Worm (Caenorhabditis elegans): ENCODE results near the gene agl-1.

Gene agl-1

DNA sequence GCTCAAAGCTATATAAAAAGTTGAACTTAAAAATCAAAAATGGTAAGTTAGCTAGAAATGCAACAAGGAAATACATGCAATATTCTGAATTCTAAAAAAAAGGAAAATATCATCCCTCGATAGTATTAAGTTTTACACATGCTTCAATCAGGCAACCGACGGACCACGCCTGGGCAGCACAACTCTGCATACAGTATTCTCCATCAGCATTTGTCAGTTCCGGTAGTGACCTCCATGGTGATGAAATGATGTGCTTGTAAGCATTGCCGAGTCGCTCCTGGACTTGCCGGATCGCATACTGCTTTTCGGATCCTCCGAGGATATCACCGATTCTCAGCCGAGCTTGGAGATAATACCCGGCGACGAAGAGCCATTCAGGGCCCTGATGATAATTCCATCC is 7.1 kb downstream of the agl-1 start:
- peak; percentile 42; the same call in 1 of the 2 replicates for TF ChIP-seq pha-4 (GFP tag; IDR thresholded peaks at IDR 0.05)
- TF ChIP-seq pha-4 (tag; optimal IDR thresholded peaks at IDR 0.05) = no peak
- TF ChIP-seq T26A8.4 (GFP tag; IDR thresholded peaks at IDR 0.05) = no peak
- peak; percentile 19 for TF ChIP-seq ama-1 (optimal IDR thresholded peaks at IDR 0.05)
- peak; percentile 40; the same call in 1 of the 2 replicates for TF ChIP-seq Y48G9A.11 (GFP tag; IDR thresholded peaks at IDR 0.05)
- TF ChIP-seq arid-1 (GFP tag; conservative IDR thresholded peaks at IDR 0.05) = peak; percentile 36; the same call in 1 of the 2 replicates
- TF ChIP-seq set-16 (GFP tag; IDR thresholded peaks at IDR 0.05) = no peak; the same call in 1 of the 2 replicates
- TF ChIP-seq zfp-3 (GFP tag; conservative IDR thresholded peaks at IDR 0.05) = 0 out of 2 replicates have a peak, but pooled peaks have one; percentile 34
- TF ChIP-seq nhr-102 (tag; optimal IDR thresholded peaks at IDR 0.05) = peak; percentile 1
- TF ChIP-seq egl-43 (GFP tag; IDR thresholded peaks at IDR 0.05) = peak; percentile 60; the same call in 1 of the 2 replicates
- TF ChIP-seq nhr-42 (GFP tag; IDR thresholded peaks at IDR 0.05) = peak; percentile 77; the same call in 1 of the 2 replicates
- no peak for TF ChIP-seq madf-5 (GFP tag; IDR thresholded peaks at IDR 0.05)
- 0 out of 2 replicates have a peak, but pooled peaks have one; percentile 23 for TF ChIP-seq snpc-1.2 (GFP tag; IDR thresholded peaks at IDR 0.05)
- TF ChIP-seq nhr-111 (GFP tag; optimal IDR thresholded peaks at IDR 0.05) = peak; percentile 36
- no peak for TF ChIP-seq hif-1 (tag; optimal IDR thresholded peaks at IDR 0.05)
- TF ChIP-seq ctbp-1 (GFP tag; IDR thresholded peaks at IDR 0.05) = 0 out of 2 replicates have a peak, but pooled peaks have one; percentile 49
- TF ChIP-seq mxl-3 (GFP tag; optimal IDR thresholded peaks at IDR 0.05) = no peak
- no peak for TF ChIP-seq lim-7 (GFP tag; IDR thresholded peaks at IDR 0.05)
- TF ChIP-seq ztf-11 (tag; optimal IDR thresholded peaks at IDR 0.05) = no peak
- peak; percentile 27 for TF ChIP-seq aha-1 (tag)
- TF ChIP-seq mdt-29 (GFP tag; IDR thresholded peaks at IDR 0.05) = 0 out of 2 replicates have a peak, but pooled peaks have one; percentile 29
- peak in 1 of 2 experiments; percentile 22 for TF ChIP-seq lsy-2 (tag; optimal IDR thresholded peaks at IDR 0.05)
- no peak for TF ChIP-seq F37D6.2 (tag; optimal IDR thresholded peaks at IDR 0.05)
- peak; percentile 56 for TF ChIP-seq F49E8.2 (tag; optimal IDR thresholded peaks at IDR 0.05; ENCODE audit: borderline replicate concordance)
- no peak for TF ChIP-seq ces-1 (GFP tag; optimal IDR thresholded peaks at IDR 0.05)
- TF ChIP-seq gei-8 (GFP tag; optimal IDR thresholded peaks at IDR 0.05) = no peak
- no peak for TF ChIP-seq tra-1 (GFP tag; IDR thresholded peaks at IDR 0.05)
- TF ChIP-seq nhr-76 (tag; optimal IDR thresholded peaks at IDR 0.05) = no peak
- peak; percentile 6 for TF ChIP-seq unc-130 (GFP tag; optimal IDR thresholded peaks at IDR 0.05)
- no peak for TF ChIP-seq nhr-77 (tag; optimal IDR thresholded peaks at IDR 0.05)
- TF ChIP-seq Y105C5A.15 (GFP tag; IDR thresholded peaks at IDR 0.05) = no peak
- no peak for TF ChIP-seq aly-2 (tag; optimal IDR thresholded peaks at IDR 0.05)
- TF ChIP-seq duxl-1 (tag; optimal IDR thresholded peaks at IDR 0.05; ENCODE audit: poor library complexity) = peak; percentile 24
- peak; percentile 13 for TF ChIP-seq mep-1 (tag; optimal IDR thresholded peaks at IDR 0.05)
- TF ChIP-seq unc-62 (GFP tag; optimal IDR thresholded peaks at IDR 0.05 in 1 of 2) = peak in 1 of 2 experiments; percentile 78
- no peak for TF ChIP-seq unc-62 (tag; optimal IDR thresholded peaks at IDR 0.05)
- no peak for TF ChIP-seq spr-1 (tag; optimal IDR thresholded peaks at IDR 0.05)
- no peak for TF ChIP-seq sdz-12 (GFP tag; optimal IDR thresholded peaks at IDR 0.05)
- peak; percentile 63 for TF ChIP-seq lin-38 (GFP tag; IDR thresholded peaks at IDR 0.05)
- TF ChIP-seq nhr-41 (GFP tag; IDR thresholded peaks at IDR 0.05) = 0 out of 2 replicates have a peak, but pooled peaks have one; percentile 34

DNA sequence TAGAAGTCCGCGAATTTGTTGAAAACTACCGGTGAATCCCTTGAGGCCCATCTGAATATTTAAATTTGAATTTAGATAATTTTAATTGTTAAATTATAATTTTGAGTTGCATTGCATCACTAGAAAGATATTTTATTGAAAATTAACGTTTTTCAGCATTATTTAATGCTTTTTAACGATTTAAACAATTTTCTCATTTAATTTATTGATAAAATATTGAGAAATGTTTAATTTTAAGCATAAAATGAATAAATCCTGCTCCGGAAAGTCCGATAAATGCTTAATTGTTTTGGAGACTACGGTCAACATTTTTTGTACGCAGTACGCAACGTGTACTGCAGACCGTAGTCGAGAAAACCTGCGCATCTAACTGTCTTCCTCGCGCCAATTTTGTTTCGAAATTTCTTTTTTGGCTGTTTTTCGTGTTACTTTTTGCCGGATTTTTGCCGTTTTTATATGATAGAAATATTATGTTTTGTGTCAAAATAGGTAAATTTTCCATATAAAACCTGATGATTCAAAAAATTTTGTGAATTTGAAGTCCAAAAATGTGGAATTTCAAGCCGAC is 8.5 kb downstream of the agl-1 start, which contains the start of the genes Y54G11A.17, lin-7 and elof-1:
TSS of gene Y54G11A.17 (minus strand) at position 51 of the 568 bp plus-strand sequence.
TSS of gene lin-7 (minus strand) at position 51 of the 568 bp plus-strand sequence.
TSS of gene elof-1 (plus strand) at position 383 of the 568 bp plus-strand sequence.
- TF ChIP-seq hlh-11 (tag; optimal IDR thresholded peaks at IDR 0.05) (peak; percentile 71), ceh-62 (tag; optimal IDR thresholded peaks at IDR 0.05) (no peak), snpc-4 (tag; optimal IDR thresholded peaks at IDR 0.05) (no peak), nhr-77 (tag; optimal IDR thresholded peaks at IDR 0.05) (peak; percentile 97), mdt-29 (GFP tag; IDR thresholded peaks at IDR 0.05) (no peak), zfp-2 (tag; optimal IDR thresholded peaks at IDR 0.05) (peak; percentile 68), mes-2 (tag; optimal IDR thresholded peaks at IDR 0.05; ENCODE audit: poor library complexity, severe bottlenecking) (peak; percentile 92), mdl-1 (tag; optimal IDR thresholded peaks at IDR 0.05) (peak in 1 of 2 experiments; percentile 58), dpl-1 (GFP tag; optimal IDR thresholded peaks at IDR 0.05) (peak; percentile 89), madf-5 (GFP tag; IDR thresholded peaks at IDR 0.05) (no peak), egl-43 (GFP tag; IDR thresholded peaks at IDR 0.05) (no peak), daf-16 (GFP tag; optimal IDR thresholded peaks at IDR 0.05) (no peak), daf-16 (tag; optimal IDR thresholded peaks at IDR 0.05) (peak; percentile 81), hlh-30 (tag; optimal IDR thresholded peaks at IDR 0.05; ENCODE audit: insufficient read depth) (peak; percentile 92), spr-1 (tag; optimal IDR thresholded peaks at IDR 0.05) (peak; percentile 17), mxl-3 (GFP tag; optimal IDR thresholded peaks at IDR 0.05) (peak; percentile 58), mep-1 (tag; optimal IDR thresholded peaks at IDR 0.05) (peak; percentile 90), F37D6.2 (tag; optimal IDR thresholded peaks at IDR 0.05) (peak; percentile 44)

Data from whole organism, L4 larva.